Worm (Caenorhabditis elegans) whole organism, L4 larva: ENCODE data around the gene F28H6.8.

Source experiments
- D1046.2 ChIP-seq: fragments of 200-800 bp; sonication (Bioruptor generic); IDR thresholded peaks from 2 replicates; pipeline ENCODE4 v1.3.6; 2022; ENCODE audit warnings: missing genetic modification characterization, missing compliant biosample characterization
- F26F4.8 ChIP-seq: fragments of 200-800 bp; sonication (Bioruptor generic); conservative IDR thresholded peaks from 2 replicates; pipeline ENCODE4 v1.3.6; 2022; ENCODE audit warnings: missing genetic modification characterization, missing compliant biosample characterization
- T26A8.4 ChIP-seq: fragments of 200-800 bp; sonication (Bioruptor generic); IDR thresholded peaks from 2 replicates; pipeline ENCODE4 v1.3.6; 2022; ENCODE audit warnings: missing genetic modification characterization, missing compliant biosample characterization
- Y105C5A.15 ChIP-seq: fragments of 200-800 bp; sonication (Bioruptor generic); IDR thresholded peaks from 2 replicates; pipeline ENCODE4 v1.3.6; 2022; ENCODE audit warnings: missing genetic modification characterization, missing compliant biosample characterization
- Y75B8A.6 ChIP-seq: fragments of 200-800 bp; sonication (Bioruptor generic); IDR thresholded peaks from 2 replicates; pipeline ENCODE4 v1.3.6; 2022; ENCODE audit warnings: missing genetic modification reagents, missing genetic modification characterization, missing compliant biosample characterization
- arid-1 ChIP-seq: fragments of 200-800 bp; sonication (Bioruptor generic); conservative IDR thresholded peaks from 2 replicates; pipeline ENCODE4 v1.3.6; 2022; ENCODE audit warnings: missing genetic modification reagents, missing genetic modification characterization, missing compliant biosample characterization
- ceh-44 ChIP-seq: fragments of 200-800 bp; sonication (Bioruptor generic); IDR thresholded peaks from 2 replicates; pipeline ENCODE4 v1.3.6; 2022; ENCODE audit warnings: missing genetic modification reagents, missing genetic modification characterization, missing compliant biosample characterization
- cey-2 ChIP-seq: sonication (generic microtip); optimal IDR thresholded peaks from 3 replicates; lab custom pipeline; 2017; ENCODE audit warnings: missing genetic modification characterization, mild to moderate bottlenecking, missing compliant biosample characterization, antibody characterized with exemption, borderline replicate concordance; ENCODE audit not compliant: insufficient read depth
- ctbp-1 ChIP-seq: fragments of 200-800 bp; sonication (Bioruptor generic); IDR thresholded peaks from 2 replicates; pipeline ENCODE4 v1.3.6; 2022; ENCODE audit warnings: missing genetic modification reagents, missing genetic modification characterization, missing compliant biosample characterization
- daf-12 ChIP-seq: fragments of 150-350 bp; optimal IDR thresholded peaks from 2 replicates; lab custom pipeline; 2014; ENCODE audit warnings: missing biosample characterization, missing genetic modification reagents, missing genetic modification characterization
- daf-16 ChIP-seq, 3 experiments: sonication (generic microtip); optimal IDR thresholded peaks; 2 replicates each; lab custom pipeline; 2016 to 2017; ENCODE audit warnings: missing genetic modification characterization in 3 of 3, missing genetic modification reagents in 3 of 3, mild to moderate bottlenecking in 2 of 3, missing compliant biosample characterization in 2 of 3, missing biosample characterization in 1 of 3, moderate library complexity in 1 of 3
- dmd-6 ChIP-seq: fragments of 200-800 bp; sonication (Bioruptor generic); IDR thresholded peaks from 2 replicates; pipeline ENCODE4 v1.3.6; 2022; ENCODE audit warnings: missing genetic modification reagents, missing genetic modification characterization, missing compliant biosample characterization
- dmd-9 ChIP-seq: fragments of 200-800 bp; sonication (Bioruptor generic); IDR thresholded peaks from 2 replicates; pipeline ENCODE4 v1.3.6; 2022; ENCODE audit warnings: missing genetic modification reagents, missing genetic modification characterization, missing compliant biosample characterization
- dve-1 ChIP-seq: sonication (generic microtip); optimal IDR thresholded peaks from 2 replicates; lab custom pipeline; 2017; ENCODE audit warnings: antibody characterized with exemption, mild to moderate bottlenecking, missing genetic modification characterization, missing compliant biosample characterization; ENCODE audit not compliant: insufficient read depth
- egl-43 ChIP-seq: fragments of 200-800 bp; sonication (Bioruptor generic); IDR thresholded peaks from 2 replicates; pipeline ENCODE4 v1.3.6; 2022; ENCODE audit warnings: missing genetic modification reagents, missing genetic modification characterization, missing compliant biosample characterization
- hif-1 ChIP-seq, 2 experiments: sonication (generic microtip); optimal IDR thresholded peaks; 2 replicates each; lab custom pipeline; 2016 to 2017; ENCODE audit warnings: missing compliant biosample characterization in 2 of 2, missing genetic modification characterization in 2 of 2, missing genetic modification reagents in 2 of 2, missing genotype in 2 of 2, mild to moderate bottlenecking in 1 of 2
- hlh-11 ChIP-seq: fragments of 200-800 bp; sonication (Bioruptor generic); optimal IDR thresholded peaks from 2 replicates; lab custom pipeline; 2018; ENCODE audit warnings: mild to moderate bottlenecking, missing genetic modification characterization, missing compliant biosample characterization
- hlh-30 ChIP-seq: sonication (generic microtip); optimal IDR thresholded peaks from 2 replicates; lab custom pipeline; 2017; ENCODE audit warnings: antibody characterized with exemption, mild to moderate bottlenecking, missing genetic modification characterization, missing compliant biosample characterization; ENCODE audit not compliant: insufficient read depth
- hmg-1.1 ChIP-seq: fragments of 200-800 bp; sonication (Bioruptor generic); IDR thresholded peaks from 2 replicates; pipeline ENCODE4 v1.3.6; 2022; ENCODE audit warnings: missing genetic modification reagents, missing genetic modification characterization, missing compliant biosample characterization
- jun-1 ChIP-seq: fragments of 150-350 bp; optimal IDR thresholded peaks from 2 replicates; lab custom pipeline; 2014; ENCODE audit warnings: missing biosample characterization, missing genetic modification reagents, missing genetic modification characterization
- lin-1 ChIP-seq: fragments of 200-800 bp; sonication (Bioruptor generic); IDR thresholded peaks from 2 replicates; pipeline ENCODE4 v1.3.6; 2022; ENCODE audit warnings: missing genetic modification reagents, missing genetic modification characterization, missing compliant biosample characterization
- lin-13 ChIP-seq: fragments of 150-350 bp; optimal IDR thresholded peaks from 2 replicates; lab custom pipeline; 2014; ENCODE audit warnings: missing biosample characterization, missing genetic modification reagents, missing genetic modification characterization
- madf-5 ChIP-seq, 2 experiments: fragments of 200-800 bp; sonication (Bioruptor generic); IDR thresholded peaks; 2 replicates each; pipeline ENCODE4 v1.3.6; 2022; ENCODE audit warnings: missing compliant biosample characterization in 2 of 2, missing genetic modification characterization in 2 of 2
- madf-9 ChIP-seq: fragments of 200-800 bp; sonication (Bioruptor generic); conservative IDR thresholded peaks from 2 replicates; pipeline ENCODE4 v1.3.6; 2022; ENCODE audit warnings: missing genetic modification reagents, missing genetic modification characterization, missing compliant biosample characterization
- mdl-1 ChIP-seq, 2 experiments: fragments of 150-350 bp in 1 of 2; sonication (generic microtip) in 1 of 2; optimal IDR thresholded peaks; 2 replicates each; lab custom pipeline; 2014 to 2017; ENCODE audit warnings: missing biosample characterization in 2 of 2, missing genetic modification characterization in 2 of 2
- mdt-29 ChIP-seq: fragments of 200-800 bp; sonication (Bioruptor generic); IDR thresholded peaks from 2 replicates; pipeline ENCODE4 v1.3.6; 2022; ENCODE audit warnings: missing genetic modification reagents, missing genetic modification characterization, missing compliant biosample characterization
- mxl-2 ChIP-seq: fragments of 200-800 bp; sonication (Bioruptor generic); conservative IDR thresholded peaks from 2 replicates; pipeline ENCODE4 v1.3.6; 2022; ENCODE audit warnings: missing genetic modification reagents, missing genetic modification characterization, missing compliant biosample characterization
- nhr-10 ChIP-seq: fragments of 150-350 bp; optimal IDR thresholded peaks from 2 replicates; lab custom pipeline; 2014; ENCODE audit warnings: missing biosample characterization, missing genetic modification characterization
- nhr-102 ChIP-seq: sonication (generic microtip); optimal IDR thresholded peaks from 2 replicates; lab custom pipeline; 2016; ENCODE audit warnings: mild to moderate bottlenecking, missing genetic modification characterization, moderate library complexity, missing compliant biosample characterization
- nhr-237 ChIP-seq: sonication (generic microtip); optimal IDR thresholded peaks from 2 replicates; lab custom pipeline; 2017; ENCODE audit warnings: missing biosample characterization, missing genetic modification characterization
- nhr-25 ChIP-seq: sonication (generic microtip); optimal IDR thresholded peaks from 2 replicates; lab custom pipeline; 2017; ENCODE audit warnings: missing genetic modification characterization, mild to moderate bottlenecking, missing compliant biosample characterization, antibody characterized with exemption, moderate library complexity, borderline replicate concordance; ENCODE audit not compliant: insufficient read depth
- nhr-41 ChIP-seq: fragments of 200-800 bp; sonication (Bioruptor generic); IDR thresholded peaks from 2 replicates; pipeline ENCODE4 v1.3.6; 2022; ENCODE audit warnings: missing genetic modification reagents, missing genetic modification characterization, missing compliant biosample characterization
- nhr-48 ChIP-seq: sonication (generic microtip); optimal IDR thresholded peaks from 2 replicates; lab custom pipeline; 2016; ENCODE audit warnings: mild to moderate bottlenecking, missing genetic modification characterization, missing compliant biosample characterization
- nhr-76 ChIP-seq: fragments of 150-350 bp; optimal IDR thresholded peaks from 2 replicates; lab custom pipeline; 2014; ENCODE audit warnings: missing biosample characterization, missing genetic modification characterization
- nhr-77 ChIP-seq: fragments of 150-350 bp; optimal IDR thresholded peaks from 2 replicates; lab custom pipeline; 2014; ENCODE audit warnings: missing biosample characterization, missing genetic modification characterization
- pha-4 ChIP-seq, 2 experiments: fragments of 150-350 bp in 1 of 2; fragments of 200-800 bp in 1 of 2; sonication (Bioruptor generic) in 1 of 2; IDR thresholded peaks in 1 of 2; optimal IDR thresholded peaks in 1 of 2; 2 replicates each; pipeline versions ENCODE4 v1.3.6 to Lab custom; 2014 to 2022; ENCODE audit warnings: missing genetic modification characterization in 2 of 2, missing genetic modification reagents in 2 of 2, missing biosample characterization in 1 of 2, missing compliant biosample characterization in 1 of 2
- php-3 ChIP-seq: fragments of 200-800 bp; sonication (Bioruptor generic); IDR thresholded peaks from 2 replicates; pipeline ENCODE4 v1.3.6; 2022; ENCODE audit warnings: missing genetic modification reagents, missing genetic modification characterization, missing compliant biosample characterization
- spr-3 ChIP-seq: fragments of 200-800 bp; sonication (Bioruptor generic); optimal IDR thresholded peaks from 2 replicates; lab custom pipeline; 2018; ENCODE audit warnings: mild to moderate bottlenecking, missing genetic modification characterization, missing compliant biosample characterization
- tra-1 ChIP-seq: fragments of 200-800 bp; sonication (Bioruptor generic); IDR thresholded peaks from 2 replicates; pipeline ENCODE4 v1.3.6; 2022; ENCODE audit warnings: missing genetic modification reagents, missing genetic modification characterization, missing compliant biosample characterization
- unc-130 ChIP-seq: sonication (generic microtip); optimal IDR thresholded peaks from 2 replicates; lab custom pipeline; 2016; ENCODE audit warnings: missing genetic modification reagents, missing genetic modification characterization, missing compliant biosample characterization
- vab-7 ChIP-seq: fragments of 200-800 bp; sonication (Bioruptor generic); IDR thresholded peaks from 2 replicates; pipeline ENCODE4 v1.3.6; 2022; ENCODE audit warnings: missing genetic modification reagents, missing genetic modification characterization, missing compliant biosample characterization
- zag-1 ChIP-seq: fragments of 150-350 bp; optimal IDR thresholded peaks from 2 replicates; lab custom pipeline; 2014; ENCODE audit warnings: missing biosample characterization, missing genetic modification characterization
- zfp-2 ChIP-seq: sonication (generic microtip); optimal IDR thresholded peaks from 2 replicates; lab custom pipeline; 2016; ENCODE audit warnings: mild to moderate bottlenecking, missing genetic modification characterization, missing compliant biosample characterization
- zfp-3 ChIP-seq: fragments of 200-800 bp; sonication (Bioruptor generic); conservative IDR thresholded peaks from 2 replicates; pipeline ENCODE4 v1.3.6; 2022; ENCODE audit warnings: missing genetic modification reagents, missing genetic modification characterization, missing compliant biosample characterization
- zip-11 ChIP-seq: fragments of 200-800 bp; sonication (Bioruptor generic); IDR thresholded peaks from 2 replicates; pipeline ENCODE4 v1.3.6; 2022; ENCODE audit warnings: missing genetic modification characterization, missing compliant biosample characterization
- ztf-7 ChIP-seq: fragments of 150-350 bp; optimal IDR thresholded peaks from 2 replicates; lab custom pipeline; 2014; ENCODE audit warnings: missing biosample characterization, missing genetic modification characterization

F28H6.8 gene

ce11 chrX:14161684-14162347, 27.7 kb upstream of the F28H6.8 start, which contains the start of gene lgc-25:
Gene lgc-25, minus strand, starts transcription at chrX:14161734.
- peak; percentile 67 for TF ChIP-seq dmd-6 (GFP tag; lab: Robert Waterston, UW)
- no peak for TF ChIP-seq spr-3 (GFP tag; lab: Kevin White, UChicago)
- TF ChIP-seq mxl-2 (GFP tag; lab: Robert Waterston, UW), result no peak
- TF ChIP-seq cey-2 (tag; lab: Kevin White, UChicago), result no peak
- TF ChIP-seq Y75B8A.6 (GFP tag; lab: Robert Waterston, UW), result 0 out of 2 replicates have a peak, but pooled peaks have one; percentile 62
- TF ChIP-seq php-3 (GFP tag; lab: Robert Waterston, UW), result peak; percentile 55; the same call in 1 of the 2 replicates
- no peak for TF ChIP-seq arid-1 (GFP tag; lab: Robert Waterston, UW)
- peak; percentile 62 for TF ChIP-seq nhr-102 (tag; lab: Kevin White, UChicago)
- 0 out of 2 replicates have a peak, but pooled peaks have one; percentile 21 for TF ChIP-seq Y105C5A.15 (GFP tag; lab: Robert Waterston, UW)
- peak; percentile 66 for TF ChIP-seq nhr-48 (tag; lab: Kevin White, UChicago)
- no peak for TF ChIP-seq zip-11 (GFP tag; lab: Robert Waterston, UW)
- peak; percentile 70 for TF ChIP-seq madf-9 (GFP tag; lab: Robert Waterston, UW)
- peak; percentile 18 for TF ChIP-seq zfp-2
- TF ChIP-seq ceh-44 (GFP tag; lab: Robert Waterston, UW), result no peak
- TF ChIP-seq hlh-11 (tag; lab: Kevin White, UChicago), result peak; percentile 55
- 0 out of 2 replicates have a peak, but pooled peaks have one; percentile 18 for TF ChIP-seq lin-1
- TF ChIP-seq unc-130 (GFP tag; lab: Kevin White, UChicago), result no peak
- TF ChIP-seq tra-1 (GFP tag; lab: Robert Waterston, UW), result peak; percentile 28; the same call in 1 of the 2 replicates
- peak; percentile 31; the same call in 1 of the 2 replicates for TF ChIP-seq mdt-29 (GFP tag; lab: Robert Waterston, UW)
- peak; percentile 56; the same call in 1 of the 2 replicates for TF ChIP-seq F26F4.8 (GFP tag; lab: Robert Waterston, UW)
- TF ChIP-seq nhr-10 (tag; lab: Kevin White, UChicago), result no peak
- no peak for TF ChIP-seq nhr-237 (tag; lab: Kevin White, UChicago)
- TF ChIP-seq T26A8.4 (GFP tag; lab: Robert Waterston, UW), result peak; percentile 68
- peak; percentile 28; the same call in 1 of the 2 replicates for TF ChIP-seq hmg-1.1
- peak; percentile 31 for TF ChIP-seq nhr-25 (tag; lab: Kevin White, UChicago)
- TF ChIP-seq zfp-3, result peak; percentile 65; the same call in 1 of the 2 replicates
- no peak for TF ChIP-seq ztf-7 (tag; lab: Kevin White, UChicago)
- TF ChIP-seq daf-12 (tag; lab: Kevin White, UChicago), result no peak
- TF ChIP-seq D1046.2, result peak; percentile 16; the same call in 1 of the 2 replicates
- peak; percentile 83 for TF ChIP-seq nhr-41
- peak; percentile 84 for TF ChIP-seq vab-7 (GFP tag; lab: Robert Waterston, UW)
- no peak for TF ChIP-seq nhr-76 (tag; lab: Kevin White, UChicago)
- peak; percentile 86 for TF ChIP-seq hlh-30
- no peak for TF ChIP-seq zag-1 (tag; lab: Kevin White, UChicago)
- peak; percentile 63 for TF ChIP-seq dve-1
- TF ChIP-seq egl-43, result peak; percentile 73
- peak in 1 of 2 experiments; percentile 19 for TF ChIP-seq mdl-1 (tag; optimal IDR thresholded peaks at IDR 0.05; lab: Kevin White, UChicago)
- peak; percentile 47 to 81 for TF ChIP-seq daf-16 (GFP tag; optimal IDR thresholded peaks at IDR 0.05; lab: Kevin White, UChicago)
- TF ChIP-seq daf-16 (tag; optimal IDR thresholded peaks at IDR 0.05; lab: Kevin White, UChicago), result peak; percentile 82
- TF ChIP-seq dmd-9 (GFP tag; lab: Robert Waterston, UW), result 0 out of 2 replicates have a peak, but pooled peaks have one; percentile 44
- TF ChIP-seq lin-13, result peak; percentile 17
- TF ChIP-seq pha-4 (GFP tag; IDR thresholded peaks at IDR 0.05; lab: Robert Waterston, UW), result 0 out of 2 replicates have a peak, but pooled peaks have one; percentile 48
- TF ChIP-seq pha-4 (tag; optimal IDR thresholded peaks at IDR 0.05; lab: Kevin White, UChicago), result no peak
- peak; percentile 52 for TF ChIP-seq nhr-77 (tag; lab: Kevin White, UChicago)
- no peak for TF ChIP-seq jun-1 (tag; lab: Kevin White, UChicago)
- TF ChIP-seq ctbp-1 (GFP tag; lab: Robert Waterston, UW), result peak; percentile 62
- TF ChIP-seq madf-5 (GFP tag; IDR thresholded peaks at IDR 0.05; lab: Robert Waterston, UW), result 0 out of 4 replicates have a peak, but pooled peaks have one; percentile 37 to 40
- TF ChIP-seq hif-1 (tag; optimal IDR thresholded peaks at IDR 0.05; lab: Kevin White, UChicago), result peak in 1 of 2 experiments; percentile 3
